Worm (Caenorhabditis elegans) whole organism, L4/young adult: ENCODE measurements around the gene R09H10.7.
"Not testable (repeated sequence)": the region's sequence is repeated elsewhere in the genome, so short reads cannot be mapped to it uniquely, and the experiment has no call there.

Experiments
- W03F9.2 ChIP-seq: fragments of 150-350 bp; optimal IDR thresholded peaks from 2 replicates; lab custom pipeline; 2014; ENCODE audit warnings: missing biosample characterization, missing genetic modification characterization
- dao-5 ChIP-seq: sonication (generic microtip); optimal IDR thresholded peaks from 2 replicates; lab custom pipeline; 2016; ENCODE audit warnings: missing genotype, missing genetic modification characterization, moderate library complexity, missing compliant biosample characterization
- him-1 ChIP-seq: sonication (generic microtip); optimal IDR thresholded peaks from 2 replicates; lab custom pipeline; 2016; ENCODE audit warnings: missing genotype, missing genetic modification reagents, missing genetic modification characterization, missing compliant biosample characterization

The R09H10.7 gene

ce11 chrIV:10608275-10608674 lies 12.6 kb upstream of the R09H10.7 start, which contains the start of gene R09H10.6:
R09H10.6 (plus strand) TSS chrIV:10608575.
- TF ChIP-seq W03F9.2 (tag; lab: Kevin White, UChicago) (no peak), him-1 (tag; lab: Kevin White, UChicago) (no peak), dao-5 (tag; lab: Kevin White, UChicago) (no peak)

ce11 chrIV:10609920-10610319 lies 11.0 kb upstream of the R09H10.7 start:
- TF ChIP-seq W03F9.2 (tag; lab: Kevin White, UChicago), result no peak
- TF ChIP-seq him-1 (tag; lab: Kevin White, UChicago), result no peak
- no peak for TF ChIP-seq dao-5 (tag; lab: Kevin White, UChicago)

- TF ChIP-seq W03F9.2 (tag; lab: Kevin White, UChicago) (no peak), him-1 (tag; lab: Kevin White, UChicago) (no peak), dao-5 (tag; lab: Kevin White, UChicago) (no peak)
These were observed 8.6 kb upstream of the R09H10.7 start for ce11 chrIV:10612281-10612680.

- TF ChIP-seq him-1 (tag; lab: Kevin White, UChicago) (no peak), W03F9.2 (tag; lab: Kevin White, UChicago) (no peak), dao-5 (tag; lab: Kevin White, UChicago) (no peak)
These were observed 5.9 kb upstream of the R09H10.7 start, which contains the start of gene ptr-14 for ce11 chrIV:10614918-10615477. ptr-14 (plus strand) TSS chrIV:10615427.

- TF ChIP-seq him-1 (tag; lab: Kevin White, UChicago), result no peak
- no peak for TF ChIP-seq W03F9.2 (tag; lab: Kevin White, UChicago)
- no peak for TF ChIP-seq dao-5 (tag; lab: Kevin White, UChicago)
These were observed 4.5 kb upstream of the R09H10.7 start for ce11 chrIV:10616366-10616765.

ce11 chrIV:10617099-10617498 lies 3.8 kb upstream of the R09H10.7 start:
- TF ChIP-seq dao-5 (tag; lab: Kevin White, UChicago), result no peak
- no peak for TF ChIP-seq W03F9.2 (tag; lab: Kevin White, UChicago)
- TF ChIP-seq him-1 (tag; lab: Kevin White, UChicago), result no peak

- TF ChIP-seq W03F9.2 (tag; lab: Kevin White, UChicago) (no peak), dao-5 (tag; lab: Kevin White, UChicago) (no peak), him-1 (tag; lab: Kevin White, UChicago) (no peak)
These were observed 7.8 kb downstream of the R09H10.7 start, which contains the start of gene R09H10.5 for ce11 chrIV:10628724-10629123. R09H10.5 (minus strand) TSS chrIV:10628829.

ce11 chrIV:10630953-10631554 lies 10.1 kb downstream of the R09H10.7 start, which contains the start of gene F56C4.4:
F56C4.4 (minus strand) TSS chrIV:10631267.
- TF ChIP-seq him-1 (tag; lab: Kevin White, UChicago) (no peak), dao-5 (tag; lab: Kevin White, UChicago) (no peak), W03F9.2 (tag; lab: Kevin White, UChicago) (no peak)

ce11 chrIV:10636649-10637048 lies 15.7 kb downstream of the R09H10.7 start, which contains the start of gene F56C4.1:
F56C4.1 (plus strand) TSS chrIV:10636949.
- TF ChIP-seq dao-5 (tag; lab: Kevin White, UChicago), result no peak
- no peak for TF ChIP-seq him-1 (tag; lab: Kevin White, UChicago)
- no peak for TF ChIP-seq W03F9.2 (tag; lab: Kevin White, UChicago)

ce11 chrIV:10638977-10639376 lies 18.1 kb downstream of the R09H10.7 start, which contains the start of gene F56C4.2:
F56C4.2 (plus strand) TSS chrIV:10639277.
- TF ChIP-seq W03F9.2 (tag; lab: Kevin White, UChicago) (no peak), dao-5 (tag; lab: Kevin White, UChicago) (no peak), him-1 (tag; lab: Kevin White, UChicago) (no peak)

ce11 chrIV:10654047-10654446 lies 33.1 kb downstream of the R09H10.7 start, which contains the start of gene glb-19:
glb-19 (minus strand) TSS chrIV:10654147.
- not testable (repeated sequence) for TF ChIP-seq dao-5, him-1, W03F9.2 (tag; lab: Kevin White, UChicago)

- TF ChIP-seq dao-5 (tag; lab: Kevin White, UChicago), result no peak
- no peak for TF ChIP-seq him-1 (tag; lab: Kevin White, UChicago)
- TF ChIP-seq W03F9.2 (tag; lab: Kevin White, UChicago), result no peak
These were observed 35.9 kb downstream of the R09H10.7 start, which contains the start of gene K08C7.1 for ce11 chrIV:10656770-10657323. K08C7.1 (plus strand) TSS chrIV:10656812.

ce11 chrIV:10661072-10661471 lies 40.2 kb downstream of the R09H10.7 start:
- TF ChIP-seq dao-5 (tag; lab: Kevin White, UChicago), result no peak
- no peak for TF ChIP-seq W03F9.2 (tag; lab: Kevin White, UChicago)
- TF ChIP-seq him-1 (tag; lab: Kevin White, UChicago), result no peak
